Worm (Caenorhabditis elegans) whole organism, late embryonic: Measurements from ENCODE around the gene txt-12.

Source experiments
- ahr-1 ChIP-seq: sonication (generic microtip); optimal IDR thresholded peaks from 2 replicates; lab custom pipeline; 2016; ENCODE audit warnings: missing genetic modification characterization, missing compliant biosample characterization
- ama-1 ChIP-seq: fragments of 150-350 bp; optimal IDR thresholded peaks from 2 replicates; lab custom pipeline; 2014
- ceh-31 ChIP-seq: sonication (generic microtip); optimal IDR thresholded peaks from 2 replicates; lab custom pipeline; 2016; ENCODE audit warnings: missing genetic modification characterization, missing compliant biosample characterization
- lim-6 ChIP-seq: sonication (generic microtip); optimal IDR thresholded peaks from 2 replicates; lab custom pipeline; 2016; ENCODE audit warnings: missing genetic modification characterization, missing compliant biosample characterization
- nfya-1 ChIP-seq: sonication (generic microtip); optimal IDR thresholded peaks from 2 replicates; lab custom pipeline; 2017; ENCODE audit warnings: missing genetic modification characterization, mild to moderate bottlenecking, missing compliant biosample characterization, antibody characterized with exemption, moderate library complexity
- nhr-11 ChIP-seq: fragments of 150-350 bp; optimal IDR thresholded peaks from 2 replicates; lab custom pipeline; 2014; ENCODE audit warnings: missing biosample characterization, missing genetic modification characterization
- ref-2 ChIP-seq: sonication (generic microtip); optimal IDR thresholded peaks from 2 replicates; lab custom pipeline; 2016; ENCODE audit warnings: missing genetic modification characterization, missing compliant biosample characterization
- unc-55 ChIP-seq: sonication (generic microtip); optimal IDR thresholded peaks from 2 replicates; lab custom pipeline; 2017; ENCODE audit warnings: missing biosample characterization, missing genetic modification reagents, missing genetic modification characterization

ce11 chrV:15143798-15144197 is 51.0 kb downstream of the txt-12 start, which contains the start of gene K08F9.4:
- no peak for TF ChIP-seq nfya-1 (tag; lab: Kevin White, UChicago)
- TF ChIP-seq ama-1 (lab: Kevin White, UChicago), result no peak
- no peak for TF ChIP-seq nhr-11 (tag; lab: Kevin White, UChicago)
- TF ChIP-seq ref-2 (tag; lab: Kevin White, UChicago), result no peak
- peak; percentile 16 for TF ChIP-seq ceh-31 (tag; lab: Kevin White, UChicago)
- TF ChIP-seq unc-55, result no peak
- TF ChIP-seq lim-6, result no peak
- no peak for TF ChIP-seq ahr-1 (tag; lab: Kevin White, UChicago)
